4 worm cellular contexts compared by ENCODE assay signal in genomic region chrX:16275255-16275813, ce11.
TF ChIP-seq lines count a peak whose summit lies in the region.

Gene sdc-1, plus strand, starts transcription at chrX:16275763.

TF ChIP-seq in whole organism, L2 larva, 48 proteins besides CTCF, POLR2A, EP300 and RAD21 (continues in another document):
- TF ChIP-seq egl-27 (tag; optimal IDR thresholded peaks at IDR 0.05; lab: Kevin White, UChicago) (peak; percentile 1), sem-4 (tag; optimal IDR thresholded peaks at IDR 0.05; lab: Kevin White, UChicago) (no peak), mbf-1 (tag; optimal IDR thresholded peaks at IDR 0.05; lab: Kevin White, UChicago) (no peak), C34F6.9 (tag; optimal IDR thresholded peaks at IDR 0.05; lab: Kevin White, UChicago) (peak; percentile 55), alr-1 (tag; optimal IDR thresholded peaks at IDR 0.05; lab: Kevin White, UChicago) (no peak), skn-1 (tag; optimal IDR thresholded peaks at IDR 0.05; lab: Kevin White, UChicago) (no peak), nhr-25 (tag; optimal IDR thresholded peaks at IDR 0.05; lab: Kevin White, UChicago) (no peak), lin-13 (GFP tag; optimal IDR thresholded peaks at IDR 0.05; lab: Kevin White, UChicago) (no peak), R02D3.7 (tag; optimal IDR thresholded peaks at IDR 0.05; lab: Kevin White, UChicago) (no peak), zag-1 (tag; optimal IDR thresholded peaks at IDR 0.05; lab: Kevin White, UChicago) (no peak), nhr-10 (tag; optimal IDR thresholded peaks at IDR 0.05; lab: Kevin White, UChicago) (no peak), nhr-21 (tag; optimal IDR thresholded peaks at IDR 0.05; lab: Kevin White, UChicago) (no peak), peb-1 (tag; optimal IDR thresholded peaks at IDR 0.05; lab: Kevin White, UChicago) (no peak), ztf-4 (tag; optimal IDR thresholded peaks at IDR 0.05; lab: Kevin White, UChicago) (no peak), sma-3 (GFP tag; optimal IDR thresholded peaks at IDR 0.05; lab: Kevin White, UChicago) (no peak), lin-39 (tag; optimal IDR thresholded peaks at IDR 0.05; lab: Kevin White, UChicago) (no peak), unc-62 (GFP tag; optimal IDR thresholded peaks at IDR 0.05; lab: Kevin White, UChicago) (no peak), unc-39 (tag; optimal IDR thresholded peaks at IDR 0.05; lab: Kevin White, UChicago) (no peak), lsy-2 (tag; optimal IDR thresholded peaks at IDR 0.05; lab: Kevin White, UChicago) (peak in 1 of 2 experiments; percentile 48), ceh-82 (tag; optimal IDR thresholded peaks at IDR 0.05; lab: Kevin White, UChicago) (no peak), elt-1 (tag; optimal IDR thresholded peaks at IDR 0.05; lab: Kevin White, UChicago) (no peak), gmeb-1 (tag; optimal IDR thresholded peaks at IDR 0.05; lab: Kevin White, UChicago) (peak; percentile 4), blmp-1 (tag; optimal IDR thresholded peaks at IDR 0.05; lab: Kevin White, UChicago; ENCODE audit: insufficient read depth) (no peak), fos-1 (tag; optimal IDR thresholded peaks at IDR 0.05; lab: Kevin White, UChicago) (peak; percentile 51)

TF ChIP-seq in whole organism, L4 larva, 104 proteins besides CTCF, POLR2A, EP300 and RAD21 (continues in another document):
- TF ChIP-seq tag-97 (GFP tag; IDR thresholded peaks at IDR 0.05; lab: Robert Waterston, UW) (no peak), sdz-12 (GFP tag; optimal IDR thresholded peaks at IDR 0.05; lab: Kevin White, UChicago) (no peak), mep-1 (tag; optimal IDR thresholded peaks at IDR 0.05; lab: Kevin White, UChicago) (peak; percentile 67), dmd-6 (GFP tag; IDR thresholded peaks at IDR 0.05; lab: Robert Waterston, UW) (peak; percentile 26; the same call in 1 of the 2 replicates), mxl-2 (GFP tag; conservative IDR thresholded peaks at IDR 0.05; lab: Robert Waterston, UW) (no peak), hlh-11 (tag; optimal IDR thresholded peaks at IDR 0.05; lab: Kevin White, UChicago) (peak; percentile 62), mdl-1 (tag; optimal IDR thresholded peaks at IDR 0.05; lab: Kevin White, UChicago) (peak; percentile 6 to 68), dve-1 (tag; optimal IDR thresholded peaks at IDR 0.05; lab: Kevin White, UChicago; ENCODE audit: insufficient read depth) (peak; percentile 28), D1046.2 (GFP tag; IDR thresholded peaks at IDR 0.05; lab: Robert Waterston, UW) (no peak), nhr-77 (tag; optimal IDR thresholded peaks at IDR 0.05; lab: Kevin White, UChicago) (no peak), ZK337.2 (GFP tag; IDR thresholded peaks at IDR 0.05; lab: Robert Waterston, UW) (no peak), rbr-2 (tag; optimal IDR thresholded peaks at IDR 0.05; lab: Kevin White, UChicago) (peak; percentile 34), nhr-6 (tag; optimal IDR thresholded peaks at IDR 0.05; lab: Kevin White, UChicago) (peak; percentile 52), snpc-1.2 (GFP tag; IDR thresholded peaks at IDR 0.05; lab: Robert Waterston, UW) (no peak), lin-15B (tag; optimal IDR thresholded peaks at IDR 0.05; lab: Kevin White, UChicago) (no peak), nhr-28 (tag; optimal IDR thresholded peaks at IDR 0.05; lab: Kevin White, UChicago) (peak; percentile 20), dpl-1 (GFP tag; optimal IDR thresholded peaks at IDR 0.05; lab: Kevin White, UChicago) (peak; percentile 70), nhr-11 (tag; optimal IDR thresholded peaks at IDR 0.05; lab: Kevin White, UChicago) (peak; percentile 39), cey-2 (tag; optimal IDR thresholded peaks at IDR 0.05; lab: Kevin White, UChicago; ENCODE audit: borderline replicate concordance, insufficient read depth) (no peak), madf-9 (GFP tag; conservative IDR thresholded peaks at IDR 0.05; lab: Robert Waterston, UW) (0 out of 2 replicates have a peak, but pooled peaks have one; percentile 12), nhr-76 (tag; optimal IDR thresholded peaks at IDR 0.05; lab: Kevin White, UChicago) (no peak), set-16 (GFP tag; IDR thresholded peaks at IDR 0.05; lab: Robert Waterston, UW) (peak; percentile 19; the same call in 1 of the 2 replicates), ctbp-1 (GFP tag; IDR thresholded peaks at IDR 0.05; lab: Robert Waterston, UW) (no peak)

TF ChIP-seq in whole organism, late embryonic, 69 proteins besides CTCF, POLR2A, EP300 and RAD21:
- TF ChIP-seq ztf-16 (tag; optimal IDR thresholded peaks at IDR 0.05; lab: Kevin White, UChicago) (peak; percentile 14), ceh-45 (GFP tag; IDR thresholded peaks at IDR 0.05; lab: Robert Waterston, UW) (no peak), unc-42 (tag; optimal IDR thresholded peaks at IDR 0.05; lab: Kevin White, UChicago) (peak; percentile 14), ceh-18 (tag; optimal IDR thresholded peaks at IDR 0.05; lab: Kevin White, UChicago) (peak; percentile 9), ceh-31 (tag; optimal IDR thresholded peaks at IDR 0.05; lab: Kevin White, UChicago) (peak; percentile 8), ceh-48 (tag; optimal IDR thresholded peaks at IDR 0.05; lab: Kevin White, UChicago) (no peak), tbx-2 (tag; optimal IDR thresholded peaks at IDR 0.05; lab: Kevin White, UChicago) (peak; percentile 38), nfya-1 (tag; optimal IDR thresholded peaks at IDR 0.05; lab: Kevin White, UChicago) (peak; percentile 48), ref-2 (tag; optimal IDR thresholded peaks at IDR 0.05; lab: Kevin White, UChicago) (peak; percentile 1), fax-1 (tag; optimal IDR thresholded peaks at IDR 0.05; lab: Kevin White, UChicago) (no peak), sdc-2 (tag; optimal IDR thresholded peaks at IDR 0.05; lab: Kevin White, UChicago) (peak; percentile 38)

TF ChIP-seq in whole organism, mixed stage, embryonic, 35 proteins besides CTCF, POLR2A, EP300 and RAD21:
- TF ChIP-seq ceh-83 (GFP tag; optimal IDR thresholded peaks at IDR 0.05; lab: Kevin White, UChicago) (no peak), cnd-1 (tag; optimal IDR thresholded peaks at IDR 0.05; lab: Kevin White, UChicago) (no peak), hlh-1 (tag; optimal IDR thresholded peaks at IDR 0.05; lab: Kevin White, UChicago) (no peak), unc-39 (tag; optimal IDR thresholded peaks at IDR 0.05; lab: Kevin White, UChicago) (no peak), nhr-28 (tag; optimal IDR thresholded peaks at IDR 0.05; lab: Kevin White, UChicago) (no peak), flh-1 (GFP tag; optimal IDR thresholded peaks at IDR 0.05; lab: Kevin White, UChicago) (no peak), ceh-39 (tag; optimal IDR thresholded peaks at IDR 0.05; lab: Kevin White, UChicago) (no peak), elt-3 (tag; optimal IDR thresholded peaks at IDR 0.05; lab: Kevin White, UChicago) (no peak), sptf-1 (tag; optimal IDR thresholded peaks at IDR 0.05; lab: Kevin White, UChicago) (peak; percentile 16), zip-8 (tag; optimal IDR thresholded peaks at IDR 0.05; lab: Kevin White, UChicago) (no peak), nhr-237 (tag; optimal IDR thresholded peaks at IDR 0.05; lab: Kevin White, UChicago) (no peak), mab-5 (tag; optimal IDR thresholded peaks at IDR 0.05; lab: Kevin White, UChicago) (no peak), pha-4 (tag; optimal IDR thresholded peaks at IDR 0.05; lab: Kevin White, UChicago) (peak; percentile 2), nhr-2 (tag; optimal IDR thresholded peaks at IDR 0.05; lab: Kevin White, UChicago) (peak; percentile 34), lin-13 (tag; optimal IDR thresholded peaks at IDR 0.05; lab: Kevin White, UChicago) (no peak), M03D4.4 (tag; optimal IDR thresholded peaks at IDR 0.05; lab: Kevin White, UChicago) (no peak), blmp-1 (tag; optimal IDR thresholded peaks at IDR 0.05; lab: Kevin White, UChicago) (no peak), snpc-4 (tag; optimal IDR thresholded peaks at IDR 0.05; lab: Kevin White, UChicago) (no peak), ceh-43 (GFP tag; optimal IDR thresholded peaks at IDR 0.05; lab: Kevin White, UChicago) (no peak), unc-120 (tag; optimal IDR thresholded peaks at IDR 0.05; lab: Kevin White, UChicago; ENCODE audit: poor library complexity, severe bottlenecking) (peak; percentile 52), sem-2 (GFP tag; optimal IDR thresholded peaks at IDR 0.05; lab: Kevin White, UChicago) (no peak), nhr-76 (tag; optimal IDR thresholded peaks at IDR 0.05; lab: Kevin White, UChicago) (no peak), ces-1 (GFP tag; optimal IDR thresholded peaks at IDR 0.05; lab: Kevin White, UChicago) (peak; percentile 43), lsy-2 (tag; optimal IDR thresholded peaks at IDR 0.05; lab: Kevin White, UChicago) (no peak), tbx-8 (GFP tag; optimal IDR thresholded peaks at IDR 0.05; lab: Kevin White, UChicago) (no peak), drap-1 (GFP tag; optimal IDR thresholded peaks at IDR 0.05; lab: Kevin White, UChicago) (peak; percentile 9), mls-2 (tag; optimal IDR thresholded peaks at IDR 0.05; lab: Kevin White, UChicago) (no peak), elt-1 (tag; optimal IDR thresholded peaks at IDR 0.05; lab: Kevin White, UChicago; ENCODE audit: borderline replicate concordance, insufficient read depth) (no peak), ztf-11 (tag; optimal IDR thresholded peaks at IDR 0.05; lab: Kevin White, UChicago) (no peak)
